Fruit fly (Drosophila melanogaster): ENCODE measurements around the gene CG1208.
A peak's percentile ranks its signal among the peaks of the same experiment; 100 is the strongest.

Gene CG1208

DNA sequence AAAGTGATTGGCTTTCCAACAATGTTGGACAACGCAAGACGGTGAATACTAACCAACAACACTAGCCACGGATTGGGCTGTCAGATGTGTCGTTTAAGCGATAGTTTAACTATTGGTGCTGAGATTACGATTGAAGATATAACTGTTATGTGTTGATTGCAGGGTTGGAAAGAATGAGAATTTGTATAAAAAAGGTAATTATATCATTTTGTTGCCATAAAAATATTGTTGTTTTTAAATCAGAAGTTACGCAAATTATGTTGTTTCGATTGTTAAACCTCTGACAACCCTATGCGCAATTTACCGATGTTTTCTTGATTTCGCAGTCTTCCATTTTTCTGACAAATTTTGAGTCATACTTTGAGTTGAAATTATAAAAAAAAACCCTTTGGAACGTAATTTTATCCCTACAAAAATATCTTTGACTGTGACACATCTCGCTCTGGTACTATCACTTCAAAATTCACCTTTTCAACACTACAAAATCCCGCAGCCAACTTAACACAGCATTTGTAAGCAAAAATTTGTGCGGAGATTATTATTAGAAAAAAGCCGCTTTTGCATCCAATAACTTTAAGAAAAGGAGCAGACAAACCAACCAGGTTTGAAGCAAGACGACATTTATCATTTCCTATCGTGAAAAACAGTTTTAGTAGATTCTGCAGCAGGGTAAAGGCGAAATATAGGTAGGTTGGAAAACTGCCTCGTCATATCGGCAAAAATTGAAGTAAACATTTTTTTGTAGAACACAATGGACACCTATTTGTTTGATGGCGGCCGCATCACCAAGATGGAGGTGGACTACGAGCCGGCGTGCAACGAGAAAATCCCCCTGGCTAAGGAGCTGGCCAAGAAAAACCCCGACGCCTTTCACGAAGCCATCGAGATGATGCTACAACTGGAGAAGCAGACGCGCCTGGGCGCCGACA is 42.1 kb upstream of the CG1208 start, which contains the start of the genes Hat1 and Rpn5 (continued):
- TF ChIP-seq repo (GFP tag; optimal IDR thresholded peaks at IDR 0.05): peak; percentile 76
- TF ChIP-seq ro (GFP tag; IDR thresholded peaks at IDR 0.05): no peak
- peak; percentile 37 for TF ChIP-seq Deaf1 (tag; optimal IDR thresholded peaks at IDR 0.05)
- no peak for TF ChIP-seq CG5180 (GFP tag; optimal IDR thresholded peaks at IDR 0.05)
- TF ChIP-seq caup (GFP tag; optimal IDR thresholded peaks at IDR 0.05; ENCODE audit: severe bottlenecking): peak; percentile 78
- no peak for TF ChIP-seq hkb (optimal IDR thresholded peaks at IDR 0.05)
- peak; percentile 56 for TF ChIP-seq hkb (GFP tag; IDR thresholded peaks at IDR 0.05)
- peak; percentile 77 for TF ChIP-seq CG10209 (GFP tag; optimal IDR thresholded peaks at IDR 0.05)
- peak in 1 of 2 experiments; percentile 4 for TF ChIP-seq Eip74EF (GFP tag; optimal IDR thresholded peaks at IDR 0.05)
- TF ChIP-seq Antp (GFP tag; optimal IDR thresholded peaks at IDR 0.05): peak; percentile 91
- TF ChIP-seq Dll (GFP tag; IDR thresholded peaks at IDR 0.05; ENCODE audit: partially characterized antibody): peak; percentile 87
- TF ChIP-seq B-H2 (GFP tag; optimal IDR thresholded peaks at IDR 0.05): peak; percentile 31

dm6 chr3R:5791497-5791896 is 39.9 kb upstream of the CG1208 start, which contains the start of gene Hpf1:
Gene Hpf1, plus strand, starts transcription at chr3R:5791879.
- TF ChIP-seq Side (GFP tag; optimal IDR thresholded peaks at IDR 0.05): peak; percentile 98
- peak; percentile 73 for TF ChIP-seq CG4360 (GFP tag; IDR thresholded peaks at IDR 0.05)
- peak; percentile 99 for TF ChIP-seq Rfx (GFP tag; IDR thresholded peaks at IDR 0.05)
- peak; percentile 98 for TF ChIP-seq Camta (GFP tag; optimal IDR thresholded peaks at IDR 0.05)
- peak; percentile 98 for TF ChIP-seq CG11398 (GFP tag; optimal IDR thresholded peaks at IDR 0.05)
- peak; percentile 92 for TF ChIP-seq psq (GFP tag; optimal IDR thresholded peaks at IDR 0.05)
- peak; percentile 96 for TF ChIP-seq slp2 (GFP tag; optimal IDR thresholded peaks at IDR 0.05)
- TF ChIP-seq Sox100B (GFP tag; optimal IDR thresholded peaks at IDR 0.05): peak; percentile 96
- peak; percentile 86 for TF ChIP-seq E2f2 (GFP tag; IDR thresholded peaks at IDR 0.05)
- TF ChIP-seq Sry-β (GFP tag; optimal IDR thresholded peaks at IDR 0.05): peak; percentile 65
- peak; percentile 96 for TF ChIP-seq gsb-n (tag; optimal IDR thresholded peaks at IDR 0.05)
- peak; percentile 92 for TF ChIP-seq CG9437 (GFP tag; optimal IDR thresholded peaks at IDR 0.05)
- no peak for TF ChIP-seq vnd (GFP tag; IDR thresholded peaks at IDR 0.05; ENCODE audit: partially characterized antibody)
- TF ChIP-seq Mad (GFP tag; optimal IDR thresholded peaks at IDR 0.05): peak; percentile 98
- TF ChIP-seq Dfd (GFP tag; optimal IDR thresholded peaks at IDR 0.05): peak in 1 of 2 experiments; percentile 19
- TF ChIP-seq Hr78 (GFP tag; optimal IDR thresholded peaks at IDR 0.05): no peak
- TF ChIP-seq pb (GFP tag; optimal IDR thresholded peaks at IDR 0.05): peak; percentile 97
- TF ChIP-seq stwl (tag; optimal IDR thresholded peaks at IDR 0.05): peak; percentile 86
- TF ChIP-seq MBD-R2 (GFP tag; IDR thresholded peaks at IDR 0.05): peak; percentile 99
- TF ChIP-seq CG12236 (GFP tag; optimal IDR thresholded peaks at IDR 0.05): peak; percentile 98
- TF ChIP-seq mam (GFP tag; optimal IDR thresholded peaks at IDR 0.05): peak; percentile 99
- peak; percentile 99 for TF ChIP-seq CG13624 (GFP tag; optimal IDR thresholded peaks at IDR 0.05)
- peak; percentile 99 for TF ChIP-seq unpg (GFP tag; optimal IDR thresholded peaks at IDR 0.05)
- TF ChIP-seq en (GFP tag; optimal IDR thresholded peaks at IDR 0.05): peak; percentile 96
- TF ChIP-seq mirr (GFP tag; optimal IDR thresholded peaks at IDR 0.05): peak; percentile 99
- peak; percentile 94 for TF ChIP-seq CG8765 (GFP tag; IDR thresholded peaks at IDR 0.05)
- TF ChIP-seq wdn (GFP tag; IDR thresholded peaks at IDR 0.05): peak; percentile 97
- peak; percentile 97 for TF ChIP-seq dm (GFP tag; optimal IDR thresholded peaks at IDR 0.05)
- peak; percentile 98 for TF ChIP-seq phol (tag; optimal IDR thresholded peaks at IDR 0.05)
- peak; percentile 92 for TF ChIP-seq CG10565 (GFP tag; optimal IDR thresholded peaks at IDR 0.05)
- peak; percentile 92 for TF ChIP-seq Bdp1 (GFP tag; optimal IDR thresholded peaks at IDR 0.05)
- peak; percentile 99 for TF ChIP-seq gem (tag; optimal IDR thresholded peaks at IDR 0.05)
- peak; percentile 95 for TF ChIP-seq CG13123 (GFP tag; optimal IDR thresholded peaks at IDR 0.05)
- peak; percentile 85 for TF ChIP-seq Deaf1 (tag; optimal IDR thresholded peaks at IDR 0.05)
- peak; percentile 74 for TF ChIP-seq CG10431 (GFP tag; optimal IDR thresholded peaks at IDR 0.05)
- peak; percentile 99 for TF ChIP-seq lilli (GFP tag; optimal IDR thresholded peaks at IDR 0.05)
